Worm (Caenorhabditis elegans) whole organism, mixed stage, embryonic: ENCODE measurements around the gene rab-18.
"Not testable (repeated sequence)": the region's sequence is repeated elsewhere in the genome, so short reads cannot be mapped to it uniquely, and the experiment has no call there.

Experiments used
- blmp-1 ChIP-seq: fragments of 150-350 bp; optimal IDR thresholded peaks from 2 replicates; lab custom pipeline; 2014; ENCODE audit warnings: missing biosample characterization, missing genetic modification characterization
- mep-1 ChIP-seq: fragments of 150-350 bp; optimal IDR thresholded peaks from 2 replicates; lab custom pipeline; 2017; ENCODE audit warnings: missing biosample characterization, missing genetic modification reagents, missing genetic modification characterization, inconsistent platforms
- nhr-237 ChIP-seq: fragments of 150-350 bp; optimal IDR thresholded peaks from 2 replicates; lab custom pipeline; 2014; ENCODE audit warnings: missing biosample characterization, missing genetic modification characterization
- sptf-1 ChIP-seq: sonication (generic microtip); optimal IDR thresholded peaks from 2 replicates; lab custom pipeline; 2017; ENCODE audit warnings: mild to moderate bottlenecking, missing genetic modification characterization, moderate library complexity, missing compliant biosample characterization
- unc-62 ChIP-seq: fragments of 150-350 bp; optimal IDR thresholded peaks from 2 replicates; lab custom pipeline; 2014; ENCODE audit warnings: missing biosample characterization, missing genetic modification reagents, missing genetic modification characterization

DNA sequence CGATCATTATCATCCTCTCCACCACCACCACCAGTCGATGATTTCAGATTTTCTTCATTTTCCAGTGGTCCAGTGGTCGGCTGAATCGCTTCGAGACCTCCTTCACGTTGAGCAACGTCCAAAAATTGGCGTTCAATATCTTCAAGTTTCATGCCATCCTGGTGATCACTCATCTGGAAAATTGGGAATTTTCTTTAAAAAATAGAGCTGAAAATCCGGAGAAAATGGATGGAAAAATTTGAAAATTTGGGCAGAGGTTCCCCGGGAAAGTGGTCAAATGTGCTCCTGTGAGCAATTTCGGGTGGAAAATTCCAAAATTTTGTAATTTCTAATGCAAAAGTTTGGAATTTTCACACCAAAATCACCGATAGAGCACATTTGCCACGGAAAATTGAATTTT lies 4.2 kb downstream of the rab-18 start, which contains the start of gene uaf-1:
- TF ChIP-seq blmp-1; mep-1; unc-62 (GFP tag; lab: Kevin White, UChicago); sptf-1 (tag; lab: Kevin White, UChicago); nhr-237 (tag; lab: Kevin White, UChicago): not testable (repeated sequence)
